Worm (Caenorhabditis elegans): ENCODE results near the gene E04F6.4.

The E04F6.4 gene

ce11 chrII:7217047-7217446 is 27.8 kb downstream of the E04F6.4 start, which contains the start of gene E04F6.10:
E04F6.10 (minus strand) TSS chrII:7217147.
- TF ChIP-seq unc-62 (GFP tag; optimal IDR thresholded peaks at IDR 0.05), result no peak

DNA sequence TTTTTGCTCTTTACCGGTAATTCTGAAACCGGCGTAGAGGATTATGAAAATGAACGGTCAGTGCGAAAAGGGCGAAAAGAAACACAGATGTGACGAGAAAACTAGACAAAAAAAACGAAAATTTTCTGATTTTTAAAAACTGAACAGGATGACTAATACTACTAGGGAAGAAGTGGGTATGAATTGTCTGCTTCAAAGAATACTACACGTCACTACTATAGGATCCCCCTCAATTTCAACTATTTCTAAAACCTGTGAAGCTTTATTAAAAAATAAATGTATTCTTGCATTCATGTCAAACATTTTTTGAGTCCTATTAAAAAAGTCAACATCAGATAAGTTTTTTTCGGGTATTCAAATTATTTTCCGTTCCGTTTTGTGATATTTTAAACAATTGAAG is 34.9 kb downstream of the E04F6.4 start:
- TF ChIP-seq unc-62 (GFP tag; optimal IDR thresholded peaks at IDR 0.05), result no peak

DNA sequence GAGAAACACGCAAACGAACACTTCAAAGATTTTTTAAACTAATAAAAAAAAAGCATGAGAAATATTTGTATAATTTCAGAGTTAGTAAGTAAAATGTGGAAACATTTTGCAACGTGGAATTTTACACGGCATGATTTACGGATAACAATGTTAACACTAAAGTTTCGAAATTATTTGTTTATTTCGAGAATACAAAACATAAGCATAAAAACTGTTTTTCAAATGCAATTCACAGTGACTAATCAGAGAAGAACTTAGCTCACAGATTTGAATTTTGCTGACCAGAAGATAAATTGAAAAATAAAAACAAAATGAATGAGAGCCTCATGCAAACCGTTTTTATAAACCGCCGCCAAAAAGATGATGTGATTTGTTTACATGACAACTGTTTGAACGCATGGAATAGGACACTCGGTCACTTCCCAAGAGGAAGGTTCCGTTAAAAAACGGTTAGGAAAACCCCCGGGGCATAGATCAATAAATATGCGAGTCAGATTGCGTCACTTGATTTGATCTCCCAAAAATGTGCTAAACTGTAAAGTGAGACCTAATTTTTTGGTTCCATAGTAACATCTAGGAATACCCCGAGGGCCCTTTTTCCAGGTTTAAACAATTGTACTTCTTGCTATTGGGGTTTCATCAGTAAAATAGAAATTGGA is 36.8 kb downstream of the E04F6.4 start, which contains the start of gene clh-3:
TSS of gene clh-3 (minus strand) at position 51 of the 659 bp plus-strand sequence.
- no peak for TF ChIP-seq unc-62 (GFP tag; optimal IDR thresholded peaks at IDR 0.05)

ce11 chrII:7228646-7229200 is 39.5 kb downstream of the E04F6.4 start, which contains the start of gene F32A5.4:
F32A5.4 (plus strand) TSS chrII:7229150.
- TF ChIP-seq unc-62 (GFP tag; optimal IDR thresholded peaks at IDR 0.05), result no peak

DNA sequence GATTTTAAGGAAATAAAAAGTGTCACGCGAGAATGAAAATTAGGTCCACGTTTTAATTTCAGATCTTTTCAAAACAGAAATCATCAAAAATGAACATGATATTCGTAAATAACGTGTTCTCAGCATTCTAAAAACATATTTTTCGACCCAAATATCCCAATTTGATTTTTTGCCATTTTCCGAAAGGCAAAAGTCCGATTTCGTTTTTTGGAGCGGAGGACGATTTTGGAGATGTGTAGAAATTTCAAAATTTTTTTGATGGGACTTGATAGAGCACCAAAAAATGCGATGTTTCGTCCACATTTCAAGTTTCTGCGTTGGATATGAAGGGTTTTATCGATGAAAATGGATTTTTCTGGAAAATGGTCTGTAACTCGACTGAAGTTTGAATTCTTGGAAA is 41.5 kb downstream of the E04F6.4 start:
- no peak for TF ChIP-seq unc-62 (GFP tag; optimal IDR thresholded peaks at IDR 0.05)

ce11 chrII:7231951-7232350 is 42.7 kb downstream of the E04F6.4 start:
- TF ChIP-seq unc-62 (GFP tag; optimal IDR thresholded peaks at IDR 0.05), result no peak

DNA sequence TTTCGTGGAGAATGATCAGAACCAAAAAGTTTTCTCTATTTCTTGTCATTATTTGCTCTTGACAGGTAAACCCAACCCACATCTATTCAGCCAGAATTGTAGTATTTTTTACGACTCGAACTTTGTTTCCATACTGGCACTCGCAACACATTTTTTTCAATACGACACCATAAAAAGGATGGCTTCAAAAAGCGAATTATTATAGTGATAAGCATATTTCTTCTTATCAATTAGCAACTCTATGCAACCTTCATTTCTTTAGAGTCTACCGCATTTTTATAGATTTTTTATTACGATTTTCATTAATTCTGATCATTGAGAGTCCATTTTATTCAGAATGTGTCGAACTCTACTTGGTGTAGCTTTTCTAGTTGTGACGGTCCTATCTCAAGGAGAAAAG is 43.3 kb downstream of the E04F6.4 start, which contains the start of gene ctsa-3.1:
TSS of gene ctsa-3.1 (plus strand) at position 337 of the 400 bp plus-strand sequence.
- TF ChIP-seq unc-62 (GFP tag; optimal IDR thresholded peaks at IDR 0.05), result no peak

ce11 chrII:7233274-7233673 is 44.1 kb downstream of the E04F6.4 start:
- TF ChIP-seq unc-62 (GFP tag; optimal IDR thresholded peaks at IDR 0.05), result no peak

ce11 chrII:7236937-7237336 is 47.7 kb downstream of the E04F6.4 start:
- TF ChIP-seq unc-62 (GFP tag; optimal IDR thresholded peaks at IDR 0.05), result no peak

DNA sequence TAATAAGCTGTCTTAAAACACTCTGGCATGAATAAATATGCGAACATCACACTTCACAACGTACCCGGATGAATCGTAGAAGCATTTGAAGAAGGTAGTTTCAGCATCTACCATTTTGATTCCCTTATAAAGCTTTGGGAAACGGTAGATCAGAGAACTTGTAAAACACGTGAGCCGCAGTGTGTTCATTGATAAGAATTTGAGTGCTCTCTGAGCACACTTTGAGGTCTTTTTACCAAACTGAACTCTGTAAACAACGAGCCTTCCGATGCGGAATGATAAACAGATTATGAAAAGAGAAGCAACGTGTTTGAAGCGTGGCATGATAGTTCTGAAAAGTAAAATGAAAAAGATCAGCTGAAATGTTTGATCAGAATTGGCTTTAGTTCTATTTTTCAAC is 49.0 kb downstream of the E04F6.4 start, which contains the start of gene aqp-1:
TSS of gene aqp-1 (minus strand) at position 102 of the 400 bp plus-strand sequence.
- no peak for TF ChIP-seq unc-62 (GFP tag; optimal IDR thresholded peaks at IDR 0.05)

DNA sequence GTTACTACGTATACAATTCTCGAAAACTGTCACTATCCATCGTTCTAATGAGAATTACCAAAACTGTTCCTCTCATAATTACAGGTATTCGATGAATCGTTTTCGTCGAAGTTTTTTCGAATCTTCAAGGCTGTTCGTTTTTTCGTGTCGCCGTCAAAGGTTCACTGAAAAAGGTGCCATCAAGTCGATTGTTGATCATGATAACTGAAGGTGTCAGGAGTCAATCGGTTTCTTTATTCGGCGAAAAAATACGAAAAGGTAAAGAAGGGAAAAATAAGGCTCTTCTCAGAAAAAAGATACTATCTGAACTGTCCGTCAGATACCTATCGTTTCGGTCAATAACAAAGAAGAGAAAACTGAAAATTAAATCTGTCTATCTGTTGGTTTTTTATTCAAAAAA is 49.6 kb downstream of the E04F6.4 start:
- no peak for TF ChIP-seq unc-62 (GFP tag; optimal IDR thresholded peaks at IDR 0.05)

DNA sequence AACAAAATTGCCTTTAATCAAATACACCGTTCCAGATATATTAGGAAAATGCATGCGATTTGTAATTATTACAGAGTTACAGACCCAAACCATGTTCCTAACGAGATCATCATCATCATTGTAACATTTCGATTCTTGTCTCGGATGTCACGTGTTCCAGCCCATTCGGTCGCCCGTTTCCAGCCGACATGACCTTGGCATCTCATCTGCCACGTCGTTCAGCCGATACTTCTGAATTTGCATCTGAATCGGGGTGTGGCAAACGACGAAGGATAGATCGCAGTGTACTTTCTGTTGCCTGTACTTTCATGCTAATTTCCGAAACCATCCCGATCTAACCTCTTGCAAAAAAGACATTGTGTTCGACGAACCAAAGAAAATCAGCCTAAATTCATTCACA is 50.5 kb downstream of the E04F6.4 start:
- no peak for TF ChIP-seq unc-62 (GFP tag; optimal IDR thresholded peaks at IDR 0.05)

All from whole organism, dauer.